Fruit fly (Drosophila melanogaster): ENCODE data around the gene C1GalTA.
A peak's percentile ranks its signal among the peaks of the same experiment; 100 is the strongest.

dm6 chr2L:8894224-8894623 lies 56.8 kb downstream of the C1GalTA start:
- TF ChIP-seq CG13624 (GFP tag; optimal IDR thresholded peaks at IDR 0.05) (peak; percentile 71), bab2 (GFP tag; optimal IDR thresholded peaks at IDR 0.05) (peak; percentile 12), CG8388 (GFP tag; optimal IDR thresholded peaks at IDR 0.05) (no peak), phol (tag; optimal IDR thresholded peaks at IDR 0.05) (no peak), chm (GFP tag; IDR thresholded peaks at IDR 0.05) (no peak), nerfin-2 (GFP tag; IDR thresholded peaks at IDR 0.05; ENCODE audit: partially characterized antibody) (no peak), CG9215 (GFP tag; IDR thresholded peaks at IDR 0.05) (peak; percentile 74), CG16863 (GFP tag; optimal IDR thresholded peaks at IDR 0.05) (no peak), hb (GFP tag; IDR thresholded peaks at IDR 0.05; ENCODE audit: partially characterized antibody) (no peak), Fer1 (GFP tag; optimal IDR thresholded peaks at IDR 0.05) (peak; percentile 37)

All from whole organism, embryonic.